Worm (Caenorhabditis elegans) whole organism, young adult: ENCODE data around the gene ZK688.7.

Experiments used
- B0035.1 ChIP-seq: sonication (generic microtip); optimal IDR thresholded peaks from 2 replicates; lab custom pipeline; 2016; ENCODE audit warnings: missing genetic modification characterization, mild to moderate bottlenecking, missing compliant biosample characterization, missing genotype, missing genetic modification reagents
- Y53G8AR.9 ChIP-seq: fragments of 200-800 bp; sonication (Bioruptor generic); conservative IDR thresholded peaks from 2 replicates; pipeline ENCODE4 v1.3.6; 2022; ENCODE audit warnings: missing genetic modification reagents, missing genetic modification characterization, missing compliant biosample characterization
- Y56A3A.18 ChIP-seq: fragments of 200-800 bp; sonication (Bioruptor generic); IDR thresholded peaks from 2 replicates; pipeline ENCODE4 v1.3.6; 2022; ENCODE audit warnings: missing genetic modification reagents, missing genetic modification characterization, missing compliant biosample characterization
- ama-1 ChIP-seq, 3 experiments: fragments of 150-350 bp in 1 of 3; sonication (generic microtip) in 2 of 3; optimal IDR thresholded peaks; 2 replicates each; lab custom pipeline; 2014 to 2018; ENCODE audit warnings: missing biosample characterization in 2 of 3, missing genetic modification characterization in 2 of 3, missing genetic modification reagents in 2 of 3
- aptf-3 ChIP-seq: fragments of 200-800 bp; sonication (Bioruptor generic); IDR thresholded peaks from 2 replicates; pipeline ENCODE4 v1.3.6; 2022; ENCODE audit warnings: missing genetic modification characterization, missing compliant biosample characterization
- attf-5 ChIP-seq: fragments of 200-800 bp; sonication (Bioruptor generic); optimal IDR thresholded peaks from 2 replicates; lab custom pipeline; 2018; ENCODE audit warnings: mild to moderate bottlenecking, missing genetic modification characterization, missing compliant biosample characterization
- ceh-58 ChIP-seq: fragments of 200-800 bp; sonication (Bioruptor generic); IDR thresholded peaks from 2 replicates; pipeline ENCODE4 v1.3.6; 2022; ENCODE audit warnings: missing genetic modification characterization, missing compliant biosample characterization
- ceh-79 ChIP-seq: sonication (generic microtip); optimal IDR thresholded peaks from 2 replicates; lab custom pipeline; 2017; ENCODE audit warnings: mild to moderate bottlenecking, missing genetic modification characterization, missing compliant biosample characterization
- chd-7 ChIP-seq: sonication (generic microtip); optimal IDR thresholded peaks from 2 replicates; lab custom pipeline; 2016; ENCODE audit warnings: mild to moderate bottlenecking, missing genetic modification characterization, moderate library complexity, missing compliant biosample characterization
- dpl-1 ChIP-seq: fragments of 150-350 bp; optimal IDR thresholded peaks from 2 replicates; lab custom pipeline; 2014; ENCODE audit warnings: missing biosample characterization, missing genetic modification reagents, missing genetic modification characterization
- egrh-3 ChIP-seq: fragments of 200-800 bp; sonication (Bioruptor generic); IDR thresholded peaks from 2 replicates; pipeline ENCODE4 v1.3.6; 2022; ENCODE audit warnings: missing genetic modification reagents, missing genetic modification characterization, missing compliant biosample characterization
- hmg-20 ChIP-seq: fragments of 200-800 bp; sonication (Bioruptor generic); IDR thresholded peaks from 2 replicates; pipeline ENCODE4 v1.3.6; 2022; ENCODE audit warnings: missing genetic modification reagents, missing genetic modification characterization, missing compliant biosample characterization
- hrde-1 ChIP-seq: sonication (generic microtip); optimal IDR thresholded peaks from 2 replicates; lab custom pipeline; 2016; ENCODE audit warnings: missing genetic modification characterization, mild to moderate bottlenecking, missing compliant biosample characterization, moderate library complexity, missing genotype, missing genetic modification reagents, borderline replicate concordance
- lin-26 ChIP-seq: fragments of 200-800 bp; sonication (Bioruptor generic); IDR thresholded peaks from 2 replicates; pipeline ENCODE4 v1.3.6; 2022; ENCODE audit warnings: missing genetic modification reagents, missing genetic modification characterization, missing compliant biosample characterization
- lin-40 ChIP-seq: sonication (generic microtip); optimal IDR thresholded peaks from 2 replicates; lab custom pipeline; 2016; ENCODE audit warnings: missing genetic modification characterization, mild to moderate bottlenecking, missing compliant biosample characterization, missing genotype, missing genetic modification reagents
- madf-10 ChIP-seq: sonication (generic microtip); optimal IDR thresholded peaks from 2 replicates; lab custom pipeline; 2016; ENCODE audit warnings: mild to moderate bottlenecking, missing genetic modification characterization, missing compliant biosample characterization
- nhr-120 ChIP-seq: fragments of 200-800 bp; sonication (Bioruptor generic); IDR thresholded peaks from 2 replicates; pipeline ENCODE4 v1.3.6; 2022; ENCODE audit warnings: missing genetic modification characterization, missing compliant biosample characterization
- nhr-80 ChIP-seq: sonication (generic microtip); optimal IDR thresholded peaks from 2 replicates; lab custom pipeline; 2016; ENCODE audit warnings: missing genetic modification characterization, missing compliant biosample characterization
- snpc-1.1 ChIP-seq: sonication (generic microtip); optimal IDR thresholded peaks from 2 replicates; lab custom pipeline; 2017; ENCODE audit warnings: missing genetic modification characterization, mild to moderate bottlenecking, missing compliant biosample characterization, antibody characterized with exemption, moderate library complexity, missing genotype, missing genetic modification reagents; ENCODE audit not compliant: insufficient read depth
- somi-1 ChIP-seq: fragments of 200-800 bp; sonication (Bioruptor generic); optimal IDR thresholded peaks from 2 replicates; lab custom pipeline; 2018; ENCODE audit warnings: mild to moderate bottlenecking, missing genetic modification characterization, missing compliant biosample characterization
- ztf-22 ChIP-seq: fragments of 200-800 bp; sonication (Bioruptor generic); optimal IDR thresholded peaks from 2 replicates; lab custom pipeline; 2018; ENCODE audit warnings: mild to moderate bottlenecking, missing genetic modification characterization, moderate library complexity, missing compliant biosample characterization

Gene ZK688.7

DNA sequence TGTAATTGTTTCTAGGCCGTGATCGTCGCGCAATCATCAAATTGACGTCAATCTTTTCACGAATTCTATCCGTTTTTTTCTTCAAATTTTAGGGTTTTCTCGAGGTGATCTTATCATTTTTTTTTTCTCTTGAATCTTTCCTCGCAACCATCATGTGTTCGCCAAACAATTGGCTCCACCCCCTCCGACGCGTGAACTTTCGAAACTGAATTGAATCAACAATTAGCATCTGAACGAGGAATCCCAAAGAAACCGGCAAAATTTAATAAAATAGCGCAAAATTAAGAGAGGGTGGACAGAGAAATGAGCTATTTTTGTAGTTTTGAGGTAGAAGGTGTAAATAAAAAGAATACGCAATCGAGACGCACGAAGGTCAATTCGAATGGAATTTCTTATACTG lies 38.7 kb downstream of the ZK688.7 start:
- TF ChIP-seq madf-10 (tag; lab: Kevin White, UChicago) (no peak), somi-1 (GFP tag; lab: Kevin White, UChicago) (peak; percentile 5), lin-40 (peak; percentile 31), lin-26 (GFP tag; lab: Robert Waterston, UW) (peak; percentile 34; the same call in 1 of the 2 replicates)

DNA sequence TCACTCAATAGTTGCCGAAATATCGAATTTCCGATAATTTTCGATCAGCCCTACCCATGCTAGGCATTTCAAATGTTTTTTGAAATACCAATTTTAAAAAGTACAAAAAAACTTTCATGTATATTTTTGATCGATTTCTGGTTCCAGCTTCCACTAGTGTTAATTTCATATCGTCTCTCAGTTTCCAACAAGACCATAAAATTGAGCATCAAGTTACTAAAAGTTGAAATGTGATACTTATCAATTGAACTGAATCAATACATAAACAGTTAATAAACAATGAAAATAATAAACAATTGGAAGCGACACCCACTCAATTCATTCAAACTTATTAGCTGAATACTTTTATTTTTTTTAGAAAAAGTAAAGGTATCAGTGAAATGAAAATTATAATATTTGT lies 45.2 kb downstream of the ZK688.7 start, which contains the start of gene cup-4:
Gene cup-4, plus strand, starts transcription at position 301 of the 400 bp plus-strand sequence.
- TF ChIP-seq ztf-22 (GFP tag; lab: Kevin White, UChicago) (no peak), B0035.1 (no peak), Y56A3A.18 (GFP tag; lab: Robert Waterston, UW) (no peak)

DNA sequence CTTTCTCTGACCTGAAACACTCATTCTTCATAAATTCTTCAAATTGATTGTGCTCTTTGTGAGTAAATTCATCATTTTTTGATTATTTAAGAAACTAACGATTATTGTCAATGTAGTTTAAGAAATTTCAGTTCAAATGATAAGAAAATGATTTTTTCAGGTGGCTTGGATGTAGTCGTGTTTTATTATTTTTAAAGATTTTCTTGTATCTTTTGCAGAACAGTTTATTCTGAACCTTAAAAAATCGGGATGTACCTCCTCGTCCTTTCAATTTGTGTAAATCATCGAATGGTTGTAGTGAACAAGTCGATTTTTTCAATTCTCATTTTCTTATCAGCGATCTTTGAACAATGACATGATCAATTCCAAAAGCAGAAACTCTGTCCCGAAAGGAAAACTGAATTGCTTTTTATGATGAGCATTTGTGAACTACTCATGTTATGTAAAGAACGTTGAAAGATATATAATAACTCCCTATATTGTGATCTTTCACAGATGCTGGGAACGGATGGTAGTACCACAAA lies 46.1 kb downstream of the ZK688.7 start, which contains the start of gene slc-17.3:
Gene slc-17.3, minus strand, starts transcription at position 51 of the 524 bp plus-strand sequence.
- TF ChIP-seq dpl-1 (GFP tag; lab: Kevin White, UChicago) (no peak), egrh-3 (GFP tag; lab: Robert Waterston, UW) (no peak), Y56A3A.18 (GFP tag; lab: Robert Waterston, UW) (no peak), nhr-80 (tag; lab: Kevin White, UChicago) (peak; percentile 61), Y53G8AR.9 (GFP tag; lab: Robert Waterston, UW) (no peak)
- TF ChIP-seq, all 124 proteins: peak for 1

DNA sequence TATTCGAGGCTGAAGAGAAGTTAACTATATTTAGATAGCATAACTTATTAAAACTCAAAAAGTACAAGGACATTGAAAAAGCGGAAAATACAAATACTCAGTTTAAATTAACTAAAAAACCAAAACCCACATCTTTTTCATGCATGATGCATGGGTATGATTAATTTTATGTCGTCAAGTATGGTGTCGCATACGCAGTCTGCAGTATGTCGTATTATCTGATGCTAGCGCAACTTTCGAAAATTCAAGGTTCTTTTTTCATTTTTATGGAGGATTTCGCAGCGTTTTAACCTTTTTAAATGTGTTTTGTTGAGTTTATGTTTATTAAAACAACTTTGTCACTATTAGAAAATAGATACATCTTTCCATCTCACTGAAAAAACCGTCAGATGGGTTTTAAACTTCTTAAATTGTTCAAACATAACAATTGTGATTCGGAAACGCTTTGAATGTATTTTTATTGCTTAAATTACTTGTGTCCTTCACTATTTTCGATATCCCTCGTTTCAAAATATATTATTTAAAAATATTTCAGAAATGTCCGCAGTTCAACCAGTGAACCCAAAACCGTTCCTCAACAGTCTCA lies 49.8 kb downstream of the ZK688.7 start, which contains the start of gene snr-5:
Gene snr-5, plus strand, starts transcription at position 536 of the 586 bp plus-strand sequence.
- TF ChIP-seq ama-1 (optimal IDR thresholded peaks at IDR 0.05; lab: Kevin White, UChicago) (no peak), ama-1 (GFP tag; optimal IDR thresholded peaks at IDR 0.05; lab: Kevin White, UChicago) (peak in 1 of 2 experiments; percentile 18), attf-5 (GFP tag; lab: Kevin White, UChicago) (no peak), chd-7 (tag; lab: Kevin White, UChicago) (no peak), hmg-20 (no peak)

DNA sequence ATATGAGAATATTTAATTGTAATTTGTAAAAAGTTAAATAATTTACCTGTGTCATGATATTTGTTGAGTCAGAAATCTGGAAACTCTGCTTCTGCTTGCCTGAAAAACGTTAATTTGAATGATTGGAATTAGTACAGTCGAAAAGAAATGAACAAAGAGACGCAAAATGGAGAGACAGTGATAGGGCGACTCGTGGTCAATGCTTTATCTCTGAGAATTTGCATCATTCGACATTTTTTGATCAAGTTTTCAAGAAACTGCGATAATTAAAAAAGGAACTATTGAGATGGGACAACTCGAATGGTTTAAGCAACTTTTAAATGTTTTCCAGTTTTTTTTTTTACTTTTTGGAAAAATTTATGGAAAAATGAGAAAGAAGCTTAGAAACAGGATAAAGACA lies 50.5 kb downstream of the ZK688.7 start, which contains the start of gene cuc-1:
Gene cuc-1, minus strand, starts transcription at position 101 of the 400 bp plus-strand sequence.
- TF ChIP-seq nhr-120 (no peak), B0035.1 (no peak), hrde-1 (no peak), dpl-1 (GFP tag; lab: Kevin White, UChicago) (no peak), ceh-58 (GFP tag; lab: Robert Waterston, UW) (no peak), snpc-1.1 (tag; lab: Kevin White, UChicago) (no peak), ceh-79 (tag; lab: Kevin White, UChicago) (no peak), nhr-80 (tag; lab: Kevin White, UChicago) (peak; percentile 48), aptf-3 (GFP tag; lab: Robert Waterston, UW) (no peak)
